Worm (Caenorhabditis elegans) whole organism, L2 larva: Measurements from ENCODE around the gene hpo-28.

Experiments
- F13H6.1 ChIP-seq: sonication (generic microtip); optimal IDR thresholded peaks from 2 replicates; lab custom pipeline; 2016; ENCODE audit warnings: missing genetic modification characterization, missing compliant biosample characterization
- ZK546.5 ChIP-seq: sonication (generic microtip); optimal IDR thresholded peaks from 2 replicates; lab custom pipeline; 2017; ENCODE audit warnings: missing biosample characterization, missing genetic modification characterization
- alr-1 ChIP-seq: fragments of 150-350 bp; optimal IDR thresholded peaks from 2 replicates; lab custom pipeline; 2014; ENCODE audit warnings: missing biosample characterization, missing genetic modification characterization
- ama-1 ChIP-seq: fragments of 150-350 bp; optimal IDR thresholded peaks from 2 replicates; lab custom pipeline; 2018; ENCODE audit warnings: inconsistent platforms
- elt-3 ChIP-seq: sonication (generic microtip); optimal IDR thresholded peaks from 2 replicates; lab custom pipeline; 2017; ENCODE audit warnings: missing biosample characterization, missing genetic modification characterization
- nhr-129 ChIP-seq: fragments of 150-350 bp; optimal IDR thresholded peaks from 2 replicates; lab custom pipeline; 2014; ENCODE audit warnings: missing biosample characterization, missing genetic modification characterization
- nhr-21 ChIP-seq: fragments of 150-350 bp; optimal IDR thresholded peaks from 2 replicates; lab custom pipeline; 2014; ENCODE audit warnings: missing biosample characterization, missing genetic modification characterization
- skn-1 ChIP-seq: sonication (generic microtip); optimal IDR thresholded peaks from 2 replicates; lab custom pipeline; 2017; ENCODE audit warnings: missing biosample characterization, missing genetic modification characterization
- snpc-4 ChIP-seq: fragments of 150-350 bp; optimal IDR thresholded peaks from 2 replicates; lab custom pipeline; 2014; ENCODE audit warnings: missing biosample characterization, missing genetic modification characterization
- unc-39 ChIP-seq: fragments of 150-350 bp; optimal IDR thresholded peaks from 2 replicates; lab custom pipeline; 2014; ENCODE audit warnings: missing biosample characterization, missing genetic modification characterization
- unc-62 ChIP-seq: fragments of 150-350 bp; optimal IDR thresholded peaks from 2 replicates; lab custom pipeline; 2014; ENCODE audit warnings: missing biosample characterization, missing genetic modification reagents, missing genetic modification characterization
- ztf-11 ChIP-seq: sonication (generic microtip); optimal IDR thresholded peaks from 2 replicates; lab custom pipeline; 2017; ENCODE audit warnings: missing biosample characterization, missing genetic modification characterization
- ztf-4 ChIP-seq: fragments of 150-350 bp; optimal IDR thresholded peaks from 2 replicates; lab custom pipeline; 2014; ENCODE audit warnings: missing biosample characterization, missing genetic modification characterization

ce11 chrIII:5743084-5743483, 34.0 kb upstream of the hpo-28 start, which contains the start of gene B0244.15:
- TF ChIP-seq alr-1 (tag; lab: Kevin White, UChicago): no peak
- no peak for TF ChIP-seq unc-62 (GFP tag; lab: Kevin White, UChicago)
- TF ChIP-seq ztf-11 (tag; lab: Kevin White, UChicago): no peak
- TF ChIP-seq ama-1 (lab: Kevin White, UChicago): no peak
- no peak for TF ChIP-seq unc-39 (tag; lab: Kevin White, UChicago)
- TF ChIP-seq ztf-4 (tag; lab: Kevin White, UChicago): no peak
- TF ChIP-seq nhr-129 (tag; lab: Kevin White, UChicago): no peak
- no peak for TF ChIP-seq nhr-21 (tag; lab: Kevin White, UChicago)
- TF ChIP-seq elt-3 (tag; lab: Kevin White, UChicago): no peak
- TF ChIP-seq ZK546.5 (tag; lab: Kevin White, UChicago): no peak
- TF ChIP-seq snpc-4 (tag; lab: Kevin White, UChicago): no peak
- TF ChIP-seq F13H6.1 (tag; lab: Kevin White, UChicago): no peak
- TF ChIP-seq skn-1 (tag; lab: Kevin White, UChicago): no peak
